Worm (Caenorhabditis elegans) whole organism, midembryonic: ENCODE data around the gene F11C1.4.
A peak's percentile ranks its signal among the peaks of the same experiment; 100 is the strongest.

Experiments
- T22C8.4 ChIP-seq: fragments of 200-800 bp; sonication (Bioruptor generic); IDR thresholded peaks from 2 replicates; pipeline ENCODE4 v1.3.6; 2022; ENCODE audit warnings: missing genetic modification characterization, missing compliant biosample characterization
- cog-1 ChIP-seq: sonication (generic microtip); optimal IDR thresholded peaks from 2 replicates; lab custom pipeline; 2016; ENCODE audit warnings: missing genetic modification characterization, missing compliant biosample characterization
- flt-1 ChIP-seq: fragments of 200-800 bp; sonication (Bioruptor generic); IDR thresholded peaks from 2 replicates; pipeline ENCODE4 v1.3.6; 2022; ENCODE audit warnings: missing genetic modification characterization, missing compliant biosample characterization
- klf-2 ChIP-seq: fragments of 200-800 bp; sonication (Bioruptor generic); conservative IDR thresholded peaks from 2 replicates; pipeline ENCODE4 v1.3.6; 2022; ENCODE audit warnings: missing genetic modification reagents, missing genetic modification characterization, missing compliant biosample characterization
- med-1 ChIP-seq: sonication (generic microtip); optimal IDR thresholded peaks from 2 replicates; lab custom pipeline; 2017; ENCODE audit warnings: missing genetic modification characterization, mild to moderate bottlenecking, missing compliant biosample characterization, antibody characterized with exemption, missing genetic modification reagents; ENCODE audit not compliant: insufficient read depth
- ref-1 ChIP-seq: fragments of 200-800 bp; sonication (Bioruptor generic); conservative IDR thresholded peaks from 2 replicates; pipeline ENCODE4 v1.3.6; 2022; ENCODE audit warnings: missing genetic modification reagents, missing genetic modification characterization, missing compliant biosample characterization
- tab-1 ChIP-seq: fragments of 200-800 bp; sonication (Bioruptor generic); IDR thresholded peaks from 2 replicates; pipeline ENCODE4 v1.3.6; 2022; ENCODE audit warnings: missing genetic modification characterization, missing compliant biosample characterization
- ztf-23 ChIP-seq: fragments of 200-800 bp; sonication (Bioruptor generic); IDR thresholded peaks from 2 replicates; pipeline ENCODE4 v1.3.6; 2022; ENCODE audit warnings: missing genetic modification reagents, missing genetic modification characterization, missing compliant biosample characterization
- ztf-29 ChIP-seq: fragments of 200-800 bp; sonication (Bioruptor generic); IDR thresholded peaks from 2 replicates; pipeline ENCODE4 v1.3.6; 2022; ENCODE audit warnings: missing genetic modification reagents, missing genetic modification characterization, missing compliant biosample characterization

F11C1.4 gene

DNA sequence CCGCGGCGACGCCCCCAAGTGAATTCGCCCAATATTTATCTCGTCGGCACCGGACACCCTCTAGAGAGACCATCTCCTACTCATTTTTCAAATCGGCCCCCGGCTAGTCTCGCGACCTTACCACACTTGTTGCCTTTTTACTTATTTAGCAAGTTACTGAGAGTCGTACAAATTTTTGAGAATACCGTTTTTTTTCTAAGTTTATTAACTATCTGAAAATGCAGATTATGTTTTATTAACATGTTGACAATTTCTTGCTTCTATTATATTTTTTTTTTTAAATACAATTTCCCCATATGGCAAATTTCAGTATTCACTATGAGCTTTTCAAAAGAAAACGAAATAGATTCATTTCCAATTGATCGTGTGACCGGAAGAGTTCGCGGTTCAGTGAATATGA is at the start of gene F11C1.4, which contains the start of gene F11C1.10:
Gene F11C1.4, plus strand, starts transcription at position 301 of the 400 bp plus-strand sequence.
Gene F11C1.10, plus strand, starts transcription at position 309 of the 400 bp plus-strand sequence.
- TF ChIP-seq flt-1 (GFP tag; lab: Robert Waterston, UW): no peak
- no peak for TF ChIP-seq med-1 (GFP tag; lab: Kevin White, UChicago)

DNA sequence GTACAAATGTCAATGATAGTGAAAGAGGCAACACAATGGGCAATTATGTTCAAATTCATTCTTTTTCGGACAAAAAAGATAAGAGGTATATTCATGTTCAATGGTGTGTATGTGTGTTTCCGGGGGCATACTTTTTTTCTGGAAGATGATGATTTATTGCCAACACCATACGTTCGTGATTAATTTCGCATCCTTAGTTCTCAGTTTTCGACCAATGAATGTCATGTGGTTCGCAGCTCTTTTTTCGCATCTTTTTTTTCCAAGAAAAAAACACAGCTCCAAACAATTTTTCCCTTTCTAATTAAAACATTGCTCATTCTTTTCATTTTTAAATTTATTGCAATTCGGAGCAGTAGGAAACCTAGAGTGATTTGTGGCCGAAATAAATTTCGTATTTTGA is 48.1 kb upstream of the F11C1.4 start:
- TF ChIP-seq med-1 (GFP tag; lab: Kevin White, UChicago) (no peak), ztf-29 (GFP tag; lab: Robert Waterston, UW) (no peak), klf-2 (GFP tag; lab: Robert Waterston, UW) (no peak), ref-1 (GFP tag; lab: Robert Waterston, UW) (no peak), cog-1 (tag; lab: Kevin White, UChicago) (no peak), flt-1 (GFP tag; lab: Robert Waterston, UW) (no peak), ztf-23 (no peak), T22C8.4 (GFP tag; lab: Robert Waterston, UW) (no peak), tab-1 (no peak)

DNA sequence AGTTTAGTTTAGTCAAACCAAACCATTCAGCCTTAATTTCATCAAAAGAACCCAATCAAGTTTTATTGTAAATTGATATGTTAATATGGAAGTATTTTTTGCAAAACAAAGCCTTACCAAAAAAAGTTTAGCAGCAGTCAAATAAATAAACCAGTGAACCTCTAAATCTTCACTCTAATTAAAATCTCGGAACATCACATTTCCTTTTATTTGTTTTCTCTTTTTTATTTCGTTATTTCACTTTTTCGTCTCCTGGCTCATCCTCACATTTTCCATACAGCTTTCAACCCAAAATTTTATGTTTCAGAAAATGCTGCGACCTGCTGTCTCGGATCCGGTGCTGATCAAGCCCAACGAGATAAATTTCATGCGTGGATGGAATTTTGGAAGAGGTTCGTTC is 46.9 kb upstream of the F11C1.4 start, which contains the start of gene C34E7.3:
Gene C34E7.3, plus strand, starts transcription at position 301 of the 400 bp plus-strand sequence.
- no peak for TF ChIP-seq cog-1 (tag; lab: Kevin White, UChicago)
- TF ChIP-seq tab-1: no peak
- TF ChIP-seq klf-2 (GFP tag; lab: Robert Waterston, UW): no peak
- no peak for TF ChIP-seq ztf-29 (GFP tag; lab: Robert Waterston, UW)
- no peak for TF ChIP-seq ref-1 (GFP tag; lab: Robert Waterston, UW)
- TF ChIP-seq T22C8.4 (GFP tag; lab: Robert Waterston, UW): no peak
- TF ChIP-seq med-1 (GFP tag; lab: Kevin White, UChicago): no peak
- no peak for TF ChIP-seq ztf-23
- TF ChIP-seq flt-1 (GFP tag; lab: Robert Waterston, UW): no peak

DNA sequence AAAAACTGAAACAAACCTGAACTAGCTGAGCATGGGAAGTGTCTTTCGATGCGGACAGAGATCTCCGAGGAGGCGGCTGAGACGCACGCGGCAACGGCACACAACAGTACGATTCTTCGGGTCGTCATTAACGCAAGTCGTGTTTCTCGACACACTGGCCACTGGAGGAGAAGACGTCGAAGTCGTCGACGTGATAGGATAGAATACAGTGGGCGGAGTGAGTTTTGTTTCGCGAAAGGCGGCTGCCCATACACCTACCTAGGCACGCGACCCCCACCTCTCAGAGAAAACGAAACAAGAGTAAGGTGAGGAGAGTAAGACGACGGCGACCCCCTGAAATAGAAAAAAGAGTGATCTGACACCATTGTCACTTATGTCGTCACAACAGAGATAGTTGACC is 42.1 kb upstream of the F11C1.4 start, which contains the start of gene gmap-1:
Gene gmap-1, minus strand, starts transcription at position 211 of the 400 bp plus-strand sequence.
- TF ChIP-seq ztf-23 (no peak), tab-1 (no peak), klf-2 (GFP tag; lab: Robert Waterston, UW) (no peak), ref-1 (GFP tag; lab: Robert Waterston, UW) (no peak), flt-1 (GFP tag; lab: Robert Waterston, UW) (no peak), med-1 (GFP tag; lab: Kevin White, UChicago) (no peak), cog-1 (tag; lab: Kevin White, UChicago) (no peak), T22C8.4 (GFP tag; lab: Robert Waterston, UW) (no peak), ztf-29 (GFP tag; lab: Robert Waterston, UW) (no peak)

DNA sequence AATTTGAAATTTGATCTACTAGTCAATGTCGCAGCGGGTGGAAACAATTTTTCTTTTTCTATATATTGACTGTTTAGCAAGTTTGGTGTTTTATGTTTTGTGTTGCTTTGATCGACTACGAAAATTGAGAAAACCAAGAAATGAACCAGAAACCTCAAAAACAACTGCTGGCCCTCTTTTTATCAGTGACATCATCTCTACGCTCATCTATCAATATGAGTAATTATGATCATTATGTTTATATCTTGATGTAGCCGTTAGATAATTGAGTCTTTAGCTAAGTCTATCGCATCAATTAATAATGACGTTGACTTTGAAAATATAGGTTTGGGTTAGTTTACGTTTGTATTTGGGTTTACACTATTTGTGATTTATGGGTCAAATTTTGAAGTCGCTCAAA is 41.2 kb upstream of the F11C1.4 start:
- TF ChIP-seq tab-1: no peak
- TF ChIP-seq ztf-29 (GFP tag; lab: Robert Waterston, UW): no peak
- no peak for TF ChIP-seq ztf-23
- no peak for TF ChIP-seq med-1 (GFP tag; lab: Kevin White, UChicago)
- TF ChIP-seq flt-1 (GFP tag; lab: Robert Waterston, UW): no peak
- no peak for TF ChIP-seq ref-1 (GFP tag; lab: Robert Waterston, UW)
- TF ChIP-seq klf-2 (GFP tag; lab: Robert Waterston, UW): no peak

DNA sequence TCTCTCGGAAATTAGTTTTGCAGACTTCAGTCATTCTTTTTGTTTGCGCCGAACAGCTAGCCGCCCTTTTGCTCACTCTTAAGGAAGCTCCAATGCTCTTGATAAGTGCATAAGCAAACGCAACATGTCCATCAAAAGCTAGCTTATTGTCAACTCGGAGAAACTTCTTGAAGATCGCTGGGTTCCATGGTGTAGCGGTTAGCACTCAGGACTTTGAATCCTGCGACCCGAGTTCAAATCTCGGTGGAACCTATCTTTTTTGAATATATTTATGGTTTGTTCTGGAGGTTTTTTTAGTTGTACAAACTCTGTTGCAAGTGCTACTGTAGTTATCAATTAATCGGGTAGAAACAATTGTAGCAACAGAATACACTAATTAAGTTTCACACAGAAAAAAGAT is 39.4 kb upstream of the F11C1.4 start:
- TF ChIP-seq T22C8.4 (GFP tag; lab: Robert Waterston, UW) (no peak), ref-1 (GFP tag; lab: Robert Waterston, UW) (no peak), flt-1 (GFP tag; lab: Robert Waterston, UW) (no peak), klf-2 (GFP tag; lab: Robert Waterston, UW) (no peak), tab-1 (no peak), cog-1 (tag; lab: Kevin White, UChicago) (no peak), ztf-29 (GFP tag; lab: Robert Waterston, UW) (no peak), med-1 (GFP tag; lab: Kevin White, UChicago) (no peak), ztf-23 (no peak)

DNA sequence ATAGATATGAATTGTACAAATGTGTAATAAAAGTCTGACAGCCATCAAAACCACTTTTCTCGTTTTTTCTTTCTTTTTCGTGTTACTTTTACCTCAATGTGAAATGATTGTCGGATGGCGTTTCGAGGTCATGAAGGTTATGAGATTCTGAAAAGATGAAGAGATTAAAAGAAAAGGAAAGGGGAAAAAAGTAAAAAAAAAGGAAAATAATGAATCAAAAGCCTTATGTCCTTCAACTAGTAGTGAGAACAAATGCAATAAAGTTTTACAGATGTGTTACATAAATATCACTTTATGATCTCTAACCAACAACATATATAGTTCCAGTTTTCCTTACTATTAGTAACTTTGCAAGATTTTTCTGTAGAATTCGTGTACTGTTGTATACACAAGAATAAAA is 36.1 kb upstream of the F11C1.4 start, which contains the start of gene gmap-3:
Gene gmap-3, minus strand, starts transcription at position 148 of the 400 bp plus-strand sequence.
- no peak for TF ChIP-seq klf-2 (GFP tag; lab: Robert Waterston, UW)
- TF ChIP-seq tab-1: no peak
- TF ChIP-seq ref-1 (GFP tag; lab: Robert Waterston, UW): no peak
- TF ChIP-seq ztf-23: no peak
- no peak for TF ChIP-seq ztf-29 (GFP tag; lab: Robert Waterston, UW)
- TF ChIP-seq flt-1 (GFP tag; lab: Robert Waterston, UW): no peak
- no peak for TF ChIP-seq cog-1 (tag; lab: Kevin White, UChicago)
- TF ChIP-seq T22C8.4 (GFP tag; lab: Robert Waterston, UW): no peak
- no peak for TF ChIP-seq med-1 (GFP tag; lab: Kevin White, UChicago)

DNA sequence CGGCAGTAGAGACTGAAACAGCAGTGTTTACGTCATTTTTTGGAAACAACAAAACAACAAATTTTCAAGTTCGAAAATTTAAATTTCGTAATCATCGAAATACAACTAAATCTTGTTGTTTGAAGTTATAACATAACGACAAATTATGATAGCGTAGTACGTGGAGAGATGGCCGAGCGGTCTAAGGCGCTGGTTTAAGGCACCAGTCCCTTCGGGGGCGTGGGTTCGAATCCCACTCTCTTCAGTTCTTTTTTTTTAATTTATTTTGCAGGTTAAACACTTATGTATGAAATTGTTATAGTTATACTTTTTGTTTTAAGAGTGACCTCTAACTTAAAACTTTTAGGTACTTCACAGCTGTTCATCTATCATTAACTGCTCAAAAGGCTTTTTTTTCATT is 34.6 kb upstream of the F11C1.4 start:
- TF ChIP-seq klf-2 (GFP tag; lab: Robert Waterston, UW) (no peak), tab-1 (0 out of 2 replicates have a peak, but pooled peaks have one; percentile 25)

DNA sequence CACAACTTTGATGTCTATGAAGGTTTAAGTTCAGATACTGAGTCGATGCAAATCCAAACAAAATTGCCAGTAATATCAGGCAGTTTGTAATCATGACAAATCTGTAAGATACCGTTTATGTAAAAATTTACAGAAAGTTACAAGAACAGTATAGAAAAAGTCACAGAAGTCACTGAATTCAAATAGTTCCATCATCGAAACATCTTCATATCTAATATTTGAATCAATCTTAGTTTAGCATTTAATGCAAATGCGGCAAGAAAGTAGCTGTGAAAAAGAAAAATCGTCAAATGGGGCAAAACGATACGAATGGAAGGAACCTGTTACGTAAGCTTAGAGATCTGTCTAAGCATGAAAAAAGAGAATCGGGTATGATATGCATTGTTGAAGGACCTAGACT is 33.7 kb upstream of the F11C1.4 start, which contains the start of gene gmap-2:
Gene gmap-2, minus strand, starts transcription at position 101 of the 400 bp plus-strand sequence.
- no peak for TF ChIP-seq ztf-29 (GFP tag; lab: Robert Waterston, UW)
- no peak for TF ChIP-seq tab-1
- no peak for TF ChIP-seq med-1 (GFP tag; lab: Kevin White, UChicago)
- TF ChIP-seq ref-1 (GFP tag; lab: Robert Waterston, UW): no peak
- TF ChIP-seq ztf-23: no peak
- no peak for TF ChIP-seq flt-1 (GFP tag; lab: Robert Waterston, UW)
- no peak for TF ChIP-seq T22C8.4 (GFP tag; lab: Robert Waterston, UW)
- TF ChIP-seq cog-1 (tag; lab: Kevin White, UChicago): no peak
- no peak for TF ChIP-seq klf-2 (GFP tag; lab: Robert Waterston, UW)

DNA sequence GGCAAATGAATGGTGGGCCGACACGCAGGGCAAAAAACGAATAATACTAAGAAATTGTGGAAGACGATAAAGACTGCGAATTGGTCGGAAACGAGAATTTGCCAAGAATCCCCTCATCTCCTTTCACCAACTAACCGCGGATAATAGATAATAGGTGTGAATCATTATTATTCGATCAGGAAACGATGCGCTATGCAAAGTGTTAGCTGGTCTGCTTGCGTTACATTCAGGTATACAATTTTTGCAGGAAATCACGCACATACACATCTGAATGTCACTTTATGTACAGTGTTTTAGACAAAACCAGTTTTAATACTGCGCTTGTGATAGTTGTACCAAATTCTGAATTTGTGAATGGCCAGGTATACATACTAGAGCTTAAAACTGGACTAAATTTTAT is 32.2 kb upstream of the F11C1.4 start:
- TF ChIP-seq flt-1 (GFP tag; lab: Robert Waterston, UW) (no peak), ref-1 (GFP tag; lab: Robert Waterston, UW) (no peak), T22C8.4 (GFP tag; lab: Robert Waterston, UW) (no peak), med-1 (GFP tag; lab: Kevin White, UChicago) (no peak), ztf-23 (no peak), tab-1 (no peak)
